Fruit fly (Drosophila melanogaster): ENCODE measurements around the gene spartin.
A peak's percentile ranks its signal among the peaks of the same experiment; 100 is the strongest.

The spartin gene

DNA sequence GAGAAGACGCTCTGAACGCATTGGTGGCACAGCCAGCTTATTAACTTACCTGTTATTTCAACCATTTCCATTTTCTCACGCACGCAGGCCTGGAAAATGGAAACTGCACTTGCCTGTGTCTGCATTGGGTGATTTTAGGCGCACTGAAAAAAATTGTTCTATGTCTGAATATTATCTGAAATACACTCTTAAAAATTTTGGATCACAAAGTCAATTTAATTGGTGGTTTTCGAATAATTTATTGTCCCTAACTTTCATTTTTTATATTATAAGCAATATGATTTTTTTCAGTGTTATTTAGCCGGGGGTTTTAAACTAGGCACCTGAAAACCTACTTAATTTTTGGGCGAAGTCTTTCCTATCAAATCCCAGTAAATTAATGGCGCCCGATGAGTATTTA lies 8.5 kb downstream of the spartin start (continued):
- TF ChIP-seq Optix (GFP tag; IDR thresholded peaks at IDR 0.05) (peak; percentile 50; the same call in 1 of the 3 replicates), dmrt99B (tag; optimal IDR thresholded peaks at IDR 0.05) (peak; percentile 91), MTF-1 (GFP tag; optimal IDR thresholded peaks at IDR 0.05; ENCODE audit: borderline replicate concordance) (peak; percentile 74), exex (tag; optimal IDR thresholded peaks at IDR 0.05) (peak; percentile 20), CG5953 (GFP tag; IDR thresholded peaks at IDR 0.05) (no peak; the same call in 1 of the 2 replicates), Ravus (GFP tag; IDR thresholded peaks at IDR 0.05) (peak; percentile 14; the same call in 1 of the 2 replicates), CG2889 (GFP tag; IDR thresholded peaks at IDR 0.05) (0 out of 3 replicates have a peak, but pooled peaks have one; percentile 56), CG9876 (GFP tag; optimal IDR thresholded peaks at IDR 0.05) (no peak), dimm (GFP tag; IDR thresholded peaks at IDR 0.05) (no peak), Nf-YC (tag; optimal IDR thresholded peaks at IDR 0.05) (peak; percentile 29), CG8290 (GFP tag; optimal IDR thresholded peaks at IDR 0.05) (peak; percentile 88), CG8290 (tag; optimal IDR thresholded peaks at IDR 0.05) (no peak), CG17359 (tag; optimal IDR thresholded peaks at IDR 0.05) (peak; percentile 93), Deaf1 (tag; optimal IDR thresholded peaks at IDR 0.05) (peak; percentile 54), CG12942 (GFP tag; optimal IDR thresholded peaks at IDR 0.05) (no peak), Spps (tag; optimal IDR thresholded peaks at IDR 0.05) (peak; percentile 49), Dad (GFP tag; optimal IDR thresholded peaks at IDR 0.05) (peak; percentile 52), pho (GFP tag; optimal IDR thresholded peaks at IDR 0.05) (no peak), chinmo (GFP tag; IDR thresholded peaks at IDR 0.05; ENCODE audit: partially characterized antibody) (no peak), CG2199 (GFP tag; IDR thresholded peaks at IDR 0.05) (peak; percentile 92), CG10979 (tag; optimal IDR thresholded peaks at IDR 0.05) (peak; percentile 94), D (optimal IDR thresholded peaks at IDR 0.05) (no peak), D (GFP tag; optimal IDR thresholded peaks at IDR 0.05) (peak; percentile 85), CG10431 (GFP tag; optimal IDR thresholded peaks at IDR 0.05) (no peak), repo (GFP tag; optimal IDR thresholded peaks at IDR 0.05) (peak; percentile 37), Gug (GFP tag; IDR thresholded peaks at IDR 0.05) (peak; percentile 69; the same call in 3 of the 4 replicates), unpg (GFP tag; optimal IDR thresholded peaks at IDR 0.05) (peak; percentile 86), al (GFP tag; IDR thresholded peaks at IDR 0.05) (peak; percentile 70), H2.0 (GFP tag; IDR thresholded peaks at IDR 0.05) (peak; percentile 79), mam (GFP tag; optimal IDR thresholded peaks at IDR 0.05) (peak; percentile 61), CG4282 (GFP tag; optimal IDR thresholded peaks at IDR 0.05) (no peak), gce (GFP tag; IDR thresholded peaks at IDR 0.05) (peak; percentile 81), kah (GFP tag; optimal IDR thresholded peaks at IDR 0.05) (no peak), gcm2 (GFP tag; optimal IDR thresholded peaks at IDR 0.05) (peak; percentile 3), CG32767 (GFP tag; IDR thresholded peaks at IDR 0.05) (peak; percentile 73), Hr78 (GFP tag; optimal IDR thresholded peaks at IDR 0.05) (peak in 1 of 2 experiments; percentile 23), sima (GFP tag; optimal IDR thresholded peaks at IDR 0.05) (no peak), CG9932 (GFP tag; IDR thresholded peaks at IDR 0.05) (0 out of 2 replicates have a peak, but pooled peaks have one; percentile 4), da (GFP tag; optimal IDR thresholded peaks at IDR 0.05) (no peak), Ptx1 (GFP tag; IDR thresholded peaks at IDR 0.05) (peak; percentile 82), hkb (optimal IDR thresholded peaks at IDR 0.05) (no peak), hkb (GFP tag; IDR thresholded peaks at IDR 0.05) (peak; percentile 89), CG33557 (GFP tag; optimal IDR thresholded peaks at IDR 0.05) (peak; percentile 37), stwl (tag; optimal IDR thresholded peaks at IDR 0.05) (peak; percentile 59), Vsx1 (GFP tag; optimal IDR thresholded peaks at IDR 0.05) (peak; percentile 88), CG13424 (tag; optimal IDR thresholded peaks at IDR 0.05) (peak; percentile 68), gem (tag; optimal IDR thresholded peaks at IDR 0.05) (peak; percentile 91), chn (GFP tag; optimal IDR thresholded peaks at IDR 0.05) (peak; percentile 47), ara (GFP tag; IDR thresholded peaks at IDR 0.05) (peak; percentile 87), pzg (GFP tag; optimal IDR thresholded peaks at IDR 0.05) (no peak), CG18476 (GFP tag; optimal IDR thresholded peaks at IDR 0.05) (peak; percentile 78), Nf-YB (GFP tag; optimal IDR thresholded peaks at IDR 0.05) (peak; percentile 20)

Measured in whole organism, embryonic.